Fruit fly (Drosophila melanogaster) whole organism: ENCODE results near the gene Ogg1.

Experiments used
- pan ChIP-seq: fragments of >200 bp; optimal IDR thresholded peaks from 2 replicates; lab custom pipeline; 2017
- psq ChIP-seq: fragments of >200 bp; optimal IDR thresholded peaks from 2 replicates; lab custom pipeline; 2017
- usp ChIP-seq: fragments of >200 bp; optimal IDR thresholded peaks from 2 replicates; lab custom pipeline; 2017; ENCODE audit warnings: missing biosample characterization, missing genetic modification characterization, mixed read lengths

DNA sequence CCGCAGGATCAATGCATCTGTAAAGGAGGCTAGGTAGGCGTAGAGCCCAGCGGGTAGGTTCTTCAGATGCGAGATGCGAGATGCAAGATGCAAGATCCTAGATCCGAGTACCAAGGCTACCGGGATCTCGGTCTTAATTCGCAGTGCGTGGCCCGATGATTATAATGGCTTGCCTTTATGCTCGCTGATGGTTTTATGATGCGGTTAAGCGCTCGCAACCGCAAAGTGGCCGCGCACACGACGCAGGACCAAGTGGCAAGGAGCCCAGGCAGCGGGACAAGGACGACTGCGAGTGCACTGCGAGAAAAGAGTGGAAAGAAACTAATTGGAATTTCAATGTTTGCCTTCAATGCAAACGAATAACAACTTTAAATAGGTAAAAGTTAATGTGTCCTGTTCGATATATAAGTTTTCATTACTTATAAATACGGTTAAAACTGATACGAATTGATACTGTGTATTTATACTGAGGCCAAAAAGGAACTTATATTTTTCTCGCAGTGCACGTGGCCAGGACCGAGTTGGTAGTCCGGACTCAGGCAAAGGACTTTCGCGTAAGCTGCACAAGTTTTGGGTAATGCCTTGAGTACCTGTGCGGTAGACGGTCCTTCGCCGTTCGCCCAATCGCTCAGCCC, 36.1 kb upstream of the Ogg1 start:
- TF ChIP-seq psq (lab: Kevin White, UChicago), result no peak
- no peak for TF ChIP-seq pan (lab: Kevin White, UChicago)
- no peak for TF ChIP-seq usp (GFP tag; lab: Kevin White, UChicago)
